Worm (Caenorhabditis elegans) whole organism, L1 larva: Measurements from ENCODE around the gene Y55F3AM.9.

ENCODE experiments used
- Y116A8C.19 ChIP-seq: sonication (generic microtip); optimal IDR thresholded peaks from 2 replicates; lab custom pipeline; 2016; ENCODE audit warnings: missing compliant biosample characterization, missing genetic modification characterization, borderline replicate concordance
- dsc-1 ChIP-seq: sonication (generic microtip); optimal IDR thresholded peaks from 2 replicates; lab custom pipeline; 2016; ENCODE audit warnings: mild to moderate bottlenecking, missing genetic modification characterization, missing compliant biosample characterization
- lin-15B ChIP-seq: fragments of 150-350 bp; sonication (generic microtip); optimal IDR thresholded peaks from 3 replicates; lab custom pipeline; 2014; ENCODE audit warnings: missing biosample characterization, missing genetic modification characterization
- lin-35 ChIP-seq, 2 experiments: fragments of 150-350 bp; optimal IDR thresholded peaks; 2 replicates each; lab custom pipeline; 2014; ENCODE audit warnings: missing biosample characterization in 2 of 2, missing genetic modification characterization in 2 of 2, missing genetic modification reagents in 2 of 2
- lsy-2 ChIP-seq, 2 experiments: fragments of 150-350 bp; optimal IDR thresholded peaks; 2 replicates each; lab custom pipeline; 2014; ENCODE audit warnings: missing biosample characterization in 2 of 2, missing genetic modification characterization in 2 of 2
- nhr-237 ChIP-seq: fragments of 150-350 bp; optimal IDR thresholded peaks from 2 replicates; lab custom pipeline; 2014; ENCODE audit warnings: missing biosample characterization, missing genetic modification characterization
- nhr-76 ChIP-seq: sonication (generic microtip); optimal IDR thresholded peaks from 2 replicates; lab custom pipeline; 2017; ENCODE audit warnings: missing biosample characterization, missing genetic modification characterization
- pqm-1 ChIP-seq: sonication (generic microtip); optimal IDR thresholded peaks from 3 replicates; lab custom pipeline; 2017; ENCODE audit warnings: missing biosample characterization, missing genetic modification characterization
- skn-1 ChIP-seq: fragments of 150-350 bp; optimal IDR thresholded peaks from 2 replicates; lab custom pipeline; 2014; ENCODE audit warnings: missing biosample characterization, missing genetic modification characterization
- tbx-2 ChIP-seq: sonication (generic microtip); optimal IDR thresholded peaks from 2 replicates; lab custom pipeline; 2016; ENCODE audit warnings: missing genetic modification characterization, missing compliant biosample characterization
- unc-86 ChIP-seq: sonication (generic microtip); optimal IDR thresholded peaks from 2 replicates; lab custom pipeline; 2016; ENCODE audit warnings: missing genetic modification characterization, missing compliant biosample characterization
- unc-98 ChIP-seq: fragments of 200-800 bp; sonication (Bioruptor generic); IDR thresholded peaks from 2 replicates; pipeline ENCODE4 v1.3.6; 2022; ENCODE audit warnings: missing genetic modification characterization, missing compliant biosample characterization
- ztf-4 ChIP-seq: fragments of 150-350 bp; optimal IDR thresholded peaks from 2 replicates; lab custom pipeline; 2014; ENCODE audit warnings: missing biosample characterization, missing genetic modification characterization

DNA sequence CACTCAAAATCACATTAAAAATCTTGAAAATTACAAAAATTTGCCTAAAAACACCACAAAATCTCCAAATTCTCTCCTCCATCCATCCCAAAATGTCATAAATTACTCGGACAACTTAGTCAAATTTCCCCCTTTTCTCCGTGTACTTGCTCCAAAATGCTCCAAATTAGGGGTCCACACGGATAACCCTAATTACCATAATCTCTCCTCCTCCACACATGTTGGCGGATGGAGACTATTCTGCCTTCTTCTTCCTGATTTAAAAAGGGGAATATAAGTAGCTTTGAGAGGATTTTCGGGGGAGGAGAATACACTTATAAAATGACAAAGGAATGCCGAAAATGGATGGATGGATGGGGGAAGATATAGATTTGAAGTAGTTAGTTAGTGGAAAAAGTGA is 47.7 kb downstream of the Y55F3AM.9 start:
- no peak for TF ChIP-seq lin-35 (GFP tag; optimal IDR thresholded peaks at IDR 0.05; lab: Kevin White, UChicago)
- no peak for TF ChIP-seq skn-1 (tag; lab: Kevin White, UChicago)
- no peak for TF ChIP-seq unc-98 (GFP tag; lab: Robert Waterston, UW)
- no peak for TF ChIP-seq pqm-1 (tag; lab: Kevin White, UChicago)
- TF ChIP-seq nhr-237 (tag; lab: Kevin White, UChicago) = no peak
- TF ChIP-seq nhr-76 (tag; lab: Kevin White, UChicago) = no peak
- no peak for TF ChIP-seq dsc-1
- TF ChIP-seq ztf-4 (tag; lab: Kevin White, UChicago) = no peak
- TF ChIP-seq tbx-2 (tag; lab: Kevin White, UChicago) = no peak
- no peak for TF ChIP-seq Y116A8C.19 (tag; lab: Kevin White, UChicago)
- TF ChIP-seq lsy-2 (tag; optimal IDR thresholded peaks at IDR 0.05; lab: Kevin White, UChicago) = no peak
- no peak for TF ChIP-seq unc-86
- no peak for TF ChIP-seq lin-15B (tag; lab: Kevin White, UChicago)
